1 fruit fly cellular context compared by ENCODE assay signal in genomic region chr3R:19627792-19628522, dm6.
A peak's percentile ranks its signal among the peaks of the same experiment; 100 is the strongest.
TF ChIP-seq lines count a peak whose summit lies in the region.

No protein-coding gene starts in this region.

TF ChIP-seq in whole organism, embryonic, 481 proteins besides CTCF, POLR2A, EP300 and RAD21 (continued from another document and continues in another):
- no peak for TF ChIP-seq ara (GFP tag; IDR thresholded peaks at IDR 0.05; lab: Robert Waterston, UW)
- TF ChIP-seq Atf6 (GFP tag; IDR thresholded peaks at IDR 0.05; lab: Robert Waterston, UW), result no peak
- TF ChIP-seq CG12299 (tag; optimal IDR thresholded peaks at IDR 0.05; lab: Kevin White, UChicago), result no peak
- no peak for TF ChIP-seq unpg (GFP tag; optimal IDR thresholded peaks at IDR 0.05; lab: Kevin White, UChicago)
- peak; percentile 35 for TF ChIP-seq CG1233 (GFP tag; optimal IDR thresholded peaks at IDR 0.05; lab: Kevin White, UChicago)
- no peak for TF ChIP-seq CG11560 (tag; IDR thresholded peaks at IDR 0.05; lab: Robert Waterston, UW)
- TF ChIP-seq CG6254 (GFP tag; optimal IDR thresholded peaks at IDR 0.05; lab: Kevin White, UChicago), result peak; percentile 64
- no peak for TF ChIP-seq NC2α (GFP tag; optimal IDR thresholded peaks at IDR 0.05; lab: Kevin White, UChicago)
- peak; percentile 52 for TF ChIP-seq CG10654 (GFP tag; optimal IDR thresholded peaks at IDR 0.05; lab: Kevin White, UChicago)
- peak; percentile 67 for TF ChIP-seq cwo (GFP tag; optimal IDR thresholded peaks at IDR 0.05; lab: Kevin White, UChicago)
- TF ChIP-seq Dref (GFP tag; IDR thresholded peaks at IDR 0.05; lab: Robert Waterston, UW), result no peak
- TF ChIP-seq ttk (GFP tag; IDR thresholded peaks at IDR 0.05; lab: Robert Waterston, UW), result 0 out of 2 replicates have a peak, but pooled peaks have one; percentile 6
- no peak for TF ChIP-seq lov (optimal IDR thresholded peaks at IDR 0.05; lab: Kevin White, UChicago)
- TF ChIP-seq lov (GFP tag; IDR thresholded peaks at IDR 0.05; lab: Robert Waterston, UW), result no peak
- no peak for TF ChIP-seq ro (GFP tag; IDR thresholded peaks at IDR 0.05; lab: Robert Waterston, UW)
- no peak for TF ChIP-seq CG11247 (GFP tag; IDR thresholded peaks at IDR 0.05; lab: Robert Waterston, UW)
- TF ChIP-seq D (optimal IDR thresholded peaks at IDR 0.05; lab: Kevin White, UChicago), result no peak
- peak; percentile 45 for TF ChIP-seq D (GFP tag; optimal IDR thresholded peaks at IDR 0.05; lab: Kevin White, UChicago)
- TF ChIP-seq zf30C (GFP tag; optimal IDR thresholded peaks at IDR 0.05; lab: Kevin White, UChicago), result no peak
- no peak for TF ChIP-seq Elba2 (GFP tag; optimal IDR thresholded peaks at IDR 0.05; lab: Kevin White, UChicago)
- TF ChIP-seq CG31441 (GFP tag; IDR thresholded peaks at IDR 0.05; lab: Robert Waterston, UW), result peak; percentile 63
- TF ChIP-seq CG16813 (GFP tag; IDR thresholded peaks at IDR 0.05; lab: Robert Waterston, UW; ENCODE audit: partially characterized antibody), result no peak
- peak; percentile 29 for TF ChIP-seq CG6765 (GFP tag; optimal IDR thresholded peaks at IDR 0.05; lab: Kevin White, UChicago)
- TF ChIP-seq CG34376 (GFP tag; optimal IDR thresholded peaks at IDR 0.05; lab: Kevin White, UChicago), result no peak
- TF ChIP-seq Ravus (GFP tag; IDR thresholded peaks at IDR 0.05; lab: Robert Waterston, UW), result no peak
- no peak for TF ChIP-seq oc (tag; optimal IDR thresholded peaks at IDR 0.05; lab: Kevin White, UChicago)
- TF ChIP-seq CG14050 (GFP tag; IDR thresholded peaks at IDR 0.05; lab: Robert Waterston, UW), result no peak
- no peak for TF ChIP-seq vnd (GFP tag; IDR thresholded peaks at IDR 0.05; lab: Robert Waterston, UW; ENCODE audit: partially characterized antibody)
- TF ChIP-seq ranshi (GFP tag; IDR thresholded peaks at IDR 0.05; lab: Robert Waterston, UW), result no peak; the same call in 1 of the 2 replicates
- no peak for TF ChIP-seq maf-S (GFP tag; optimal IDR thresholded peaks at IDR 0.05; lab: Kevin White, UChicago)
- TF ChIP-seq Ptx1 (GFP tag; IDR thresholded peaks at IDR 0.05; lab: Robert Waterston, UW), result no peak
- TF ChIP-seq CG10431 (GFP tag; optimal IDR thresholded peaks at IDR 0.05; lab: Kevin White, UChicago), result no peak
- no peak for TF ChIP-seq CG17912 (GFP tag; optimal IDR thresholded peaks at IDR 0.05; lab: Kevin White, UChicago)
- TF ChIP-seq D19A (tag; optimal IDR thresholded peaks at IDR 0.05; lab: Kevin White, UChicago), result peak; percentile 56
- TF ChIP-seq Xbp1 (GFP tag; optimal IDR thresholded peaks at IDR 0.05; lab: Kevin White, UChicago), result no peak
- TF ChIP-seq CG4730 (GFP tag; IDR thresholded peaks at IDR 0.05; lab: Robert Waterston, UW), result no peak
- TF ChIP-seq CG4820 (GFP tag; optimal IDR thresholded peaks at IDR 0.05; lab: Kevin White, UChicago), result peak; percentile 54
- no peak for TF ChIP-seq gt (GFP tag; IDR thresholded peaks at IDR 0.05; lab: Robert Waterston, UW)
- no peak for TF ChIP-seq cato (GFP tag; optimal IDR thresholded peaks at IDR 0.05; lab: Kevin White, UChicago; ENCODE audit: borderline replicate concordance)
- TF ChIP-seq seq (GFP tag; IDR thresholded peaks at IDR 0.05; lab: Robert Waterston, UW), result no peak
- no peak for TF ChIP-seq CG4328 (GFP tag; optimal IDR thresholded peaks at IDR 0.05; lab: Kevin White, UChicago)
- TF ChIP-seq Hr39 (optimal IDR thresholded peaks at IDR 0.05; lab: Kevin White, UChicago), result no peak
- no peak for TF ChIP-seq h (optimal IDR thresholded peaks at IDR 0.05; lab: Kevin White, UChicago)
- peak; percentile 67 for TF ChIP-seq caup (GFP tag; optimal IDR thresholded peaks at IDR 0.05; lab: Kevin White, UChicago; ENCODE audit: severe bottlenecking)
- no peak for TF ChIP-seq Dek (tag; optimal IDR thresholded peaks at IDR 0.05; lab: Kevin White, UChicago)
- TF ChIP-seq Fer2 (tag; optimal IDR thresholded peaks at IDR 0.05; lab: Kevin White, UChicago), result no peak
- TF ChIP-seq CG9932 (GFP tag; IDR thresholded peaks at IDR 0.05; lab: Robert Waterston, UW), result no peak
- no peak for TF ChIP-seq onecut (GFP tag; IDR thresholded peaks at IDR 0.05; lab: Robert Waterston, UW)
- no peak for TF ChIP-seq Awh (GFP tag; IDR thresholded peaks at IDR 0.05; lab: Robert Waterston, UW)
- no peak for TF ChIP-seq sc (optimal IDR thresholded peaks at IDR 0.05; lab: Kevin White, UChicago)
- no peak for TF ChIP-seq sc (GFP tag; optimal IDR thresholded peaks at IDR 0.05; lab: Kevin White, UChicago)
- no peak for TF ChIP-seq Mad (GFP tag; optimal IDR thresholded peaks at IDR 0.05; lab: Kevin White, UChicago)
- no peak for TF ChIP-seq CG10366 (GFP tag; IDR thresholded peaks at IDR 0.05; lab: Robert Waterston, UW)
- no peak for TF ChIP-seq CrebB (tag; optimal IDR thresholded peaks at IDR 0.05; lab: Kevin White, UChicago)
- TF ChIP-seq Myb (GFP tag; optimal IDR thresholded peaks at IDR 0.05; lab: Kevin White, UChicago), result no peak
- TF ChIP-seq CG2199 (GFP tag; IDR thresholded peaks at IDR 0.05; lab: Robert Waterston, UW), result peak; percentile 75; the same call in 1 of the 3 replicates
- peak; percentile 5 for TF ChIP-seq CG12104 (GFP tag; optimal IDR thresholded peaks at IDR 0.05; lab: Kevin White, UChicago)
- no peak for TF ChIP-seq fd102C (GFP tag; optimal IDR thresholded peaks at IDR 0.05; lab: Kevin White, UChicago)
- TF ChIP-seq CG15011 (GFP tag; optimal IDR thresholded peaks at IDR 0.05; lab: Kevin White, UChicago), result peak; percentile 43
- no peak for TF ChIP-seq CG8478 (optimal IDR thresholded peaks at IDR 0.05; lab: Kevin White, UChicago)
- peak; percentile 61 for TF ChIP-seq CG10274 (GFP tag; optimal IDR thresholded peaks at IDR 0.05; lab: Kevin White, UChicago)
- no peak for TF ChIP-seq lbe (GFP tag; optimal IDR thresholded peaks at IDR 0.05; lab: Kevin White, UChicago)
- peak; percentile 4 for TF ChIP-seq CG15269 (tag; optimal IDR thresholded peaks at IDR 0.05; lab: Kevin White, UChicago)
- no peak for TF ChIP-seq CG32772 (GFP tag; IDR thresholded peaks at IDR 0.05; lab: Robert Waterston, UW)
- TF ChIP-seq CG18599 (GFP tag; optimal IDR thresholded peaks at IDR 0.05; lab: Kevin White, UChicago), result peak; percentile 69
- no peak for TF ChIP-seq CG12219 (GFP tag; optimal IDR thresholded peaks at IDR 0.05; lab: Kevin White, UChicago)
- TF ChIP-seq Med (GFP tag; lab: Kevin White, UChicago), result peak; percentile 80
- TF ChIP-seq p53 (GFP tag; optimal IDR thresholded peaks at IDR 0.05; lab: Kevin White, UChicago), result no peak
- no peak for TF ChIP-seq CG3995 (GFP tag; optimal IDR thresholded peaks at IDR 0.05; lab: Kevin White, UChicago)
- no peak for TF ChIP-seq CG7357 (GFP tag; IDR thresholded peaks at IDR 0.05; lab: Robert Waterston, UW)
- no peak for TF ChIP-seq Vsx1 (GFP tag; optimal IDR thresholded peaks at IDR 0.05; lab: Kevin White, UChicago)
- no peak for TF ChIP-seq mld (GFP tag; IDR thresholded peaks at IDR 0.05; lab: Robert Waterston, UW; ENCODE audit: partially characterized antibody)
- TF ChIP-seq run (tag; optimal IDR thresholded peaks at IDR 0.05; lab: Kevin White, UChicago), result no peak
- TF ChIP-seq kni (GFP tag; optimal IDR thresholded peaks at IDR 0.05; lab: Kevin White, UChicago), result no peak
- no peak for TF ChIP-seq Dfd (GFP tag; optimal IDR thresholded peaks at IDR 0.05; lab: Kevin White, UChicago)
- no peak for TF ChIP-seq CG6683 (GFP tag; optimal IDR thresholded peaks at IDR 0.05; lab: Kevin White, UChicago)
- TF ChIP-seq ap (GFP tag; IDR thresholded peaks at IDR 0.05; lab: Robert Waterston, UW), result no peak
- TF ChIP-seq CG6689 (GFP tag; IDR thresholded peaks at IDR 0.05; lab: Robert Waterston, UW), result peak; percentile 58
- peak; percentile 50 for TF ChIP-seq tap (tag; optimal IDR thresholded peaks at IDR 0.05; lab: Kevin White, UChicago)
- TF ChIP-seq dimm (GFP tag; IDR thresholded peaks at IDR 0.05; lab: Robert Waterston, UW), result no peak
- peak in 1 of 2 experiments; percentile 53 for TF ChIP-seq Eip74EF (GFP tag; optimal IDR thresholded peaks at IDR 0.05; lab: Kevin White, UChicago)
- TF ChIP-seq E2f1 (GFP tag; IDR thresholded peaks at IDR 0.05; lab: Robert Waterston, UW), result no peak
- no peak for TF ChIP-seq Lhr (GFP tag; optimal IDR thresholded peaks at IDR 0.05; lab: Kevin White, UChicago)
- TF ChIP-seq CG17612 (GFP tag; IDR thresholded peaks at IDR 0.05; lab: Robert Waterston, UW), result no peak
- TF ChIP-seq CG13424 (tag; optimal IDR thresholded peaks at IDR 0.05; lab: Kevin White, UChicago), result peak; percentile 16
- no peak for TF ChIP-seq chm (GFP tag; IDR thresholded peaks at IDR 0.05; lab: Robert Waterston, UW)
- no peak for TF ChIP-seq Scr (GFP tag; IDR thresholded peaks at IDR 0.05; lab: Robert Waterston, UW; ENCODE audit: partially characterized antibody)
- TF ChIP-seq tx (GFP tag; optimal IDR thresholded peaks at IDR 0.05; lab: Kevin White, UChicago), result no peak
- no peak for TF ChIP-seq CG3407 (GFP tag; optimal IDR thresholded peaks at IDR 0.05; lab: Kevin White, UChicago)
- no peak for TF ChIP-seq so (GFP tag; IDR thresholded peaks at IDR 0.05; lab: Robert Waterston, UW)
- no peak for TF ChIP-seq ash1 (GFP tag; optimal IDR thresholded peaks at IDR 0.05; lab: Kevin White, UChicago)
- TF ChIP-seq CG10979 (tag; optimal IDR thresholded peaks at IDR 0.05; lab: Kevin White, UChicago), result peak; percentile 63
- TF ChIP-seq CG14667 (GFP tag; IDR thresholded peaks at IDR 0.05; lab: Robert Waterston, UW), result no peak
- no peak for TF ChIP-seq bowl (GFP tag; IDR thresholded peaks at IDR 0.05; lab: Robert Waterston, UW)
- no peak for TF ChIP-seq schlank (tag; optimal IDR thresholded peaks at IDR 0.05; lab: Kevin White, UChicago)
- TF ChIP-seq CG16815 (GFP tag; optimal IDR thresholded peaks at IDR 0.05; lab: Kevin White, UChicago), result no peak
- TF ChIP-seq CG2712 (tag; optimal IDR thresholded peaks at IDR 0.05; lab: Kevin White, UChicago), result peak; percentile 75
- no peak for TF ChIP-seq CG10959 (GFP tag; IDR thresholded peaks at IDR 0.05; lab: Robert Waterston, UW)
- TF ChIP-seq GATAe (GFP tag; conservative IDR thresholded peaks at IDR 0.05; lab: Robert Waterston, UW), result no peak
- TF ChIP-seq Lim3 (GFP tag; IDR thresholded peaks at IDR 0.05; lab: Robert Waterston, UW), result no peak
- TF ChIP-seq Hr51 (GFP tag; optimal IDR thresholded peaks at IDR 0.05; lab: Kevin White, UChicago), result peak in 1 of 2 experiments; percentile 5
- TF ChIP-seq vfl (GFP tag; optimal IDR thresholded peaks at IDR 0.05; lab: Kevin White, UChicago), result no peak
- peak; percentile 11 to 39 for TF ChIP-seq Trl (optimal IDR thresholded peaks at IDR 0.05; lab: Kevin White, UChicago)
- TF ChIP-seq Trl (GFP tag; optimal IDR thresholded peaks at IDR 0.05; lab: Kevin White, UChicago), result no peak
- no peak for TF ChIP-seq jigr1 (GFP tag; IDR thresholded peaks at IDR 0.05; lab: Robert Waterston, UW)
- no peak for TF ChIP-seq CG4854 (GFP tag; optimal IDR thresholded peaks at IDR 0.05; lab: Kevin White, UChicago)
- peak; percentile 2 for TF ChIP-seq Fer3 (tag; optimal IDR thresholded peaks at IDR 0.05; lab: Kevin White, UChicago)
- no peak for TF ChIP-seq CG6791 (GFP tag; IDR thresholded peaks at IDR 0.05; lab: Robert Waterston, UW; ENCODE audit: partially characterized antibody)
- peak; percentile 92 for TF ChIP-seq D19B (GFP tag; optimal IDR thresholded peaks at IDR 0.05; lab: Kevin White, UChicago)
- TF ChIP-seq PHDP (tag; optimal IDR thresholded peaks at IDR 0.05; lab: Kevin White, UChicago), result no peak
- TF ChIP-seq CG14441 (GFP tag; IDR thresholded peaks at IDR 0.05; lab: Robert Waterston, UW), result no peak
- TF ChIP-seq yki (optimal IDR thresholded peaks at IDR 0.05; lab: Kevin White, UChicago), result no peak
- peak; percentile 29 for TF ChIP-seq CG13775 (GFP tag; optimal IDR thresholded peaks at IDR 0.05; lab: Kevin White, UChicago)
- no peak for TF ChIP-seq gcm2 (GFP tag; optimal IDR thresholded peaks at IDR 0.05; lab: Kevin White, UChicago)
- TF ChIP-seq row (GFP tag; IDR thresholded peaks at IDR 0.05; lab: Robert Waterston, UW), result peak; percentile 68
- no peak for TF ChIP-seq CG14860 (GFP tag; IDR thresholded peaks at IDR 0.05; lab: Robert Waterston, UW; ENCODE audit: partially characterized antibody)
- TF ChIP-seq Dip3 (GFP tag; optimal IDR thresholded peaks at IDR 0.05; lab: Kevin White, UChicago), result no peak
- TF ChIP-seq CG18764 (GFP tag; optimal IDR thresholded peaks at IDR 0.05; lab: Kevin White, UChicago), result peak; percentile 15
- no peak for TF ChIP-seq CG10321 (GFP tag; IDR thresholded peaks at IDR 0.05; lab: Robert Waterston, UW)
- TF ChIP-seq Dbx (GFP tag; IDR thresholded peaks at IDR 0.05; lab: Robert Waterston, UW), result 0 out of 3 replicates have a peak, but pooled peaks have one; percentile 57
- no peak for TF ChIP-seq btn (GFP tag; optimal IDR thresholded peaks at IDR 0.05; lab: Kevin White, UChicago)
- TF ChIP-seq CG9727 (GFP tag; optimal IDR thresholded peaks at IDR 0.05; lab: Kevin White, UChicago), result peak; percentile 82
- TF ChIP-seq C15 (GFP tag; IDR thresholded peaks at IDR 0.05; lab: Robert Waterston, UW), result no peak
- TF ChIP-seq CG18011 (GFP tag; optimal IDR thresholded peaks at IDR 0.05; lab: Kevin White, UChicago), result no peak
- no peak for TF ChIP-seq peb (GFP tag; IDR thresholded peaks at IDR 0.05; lab: Robert Waterston, UW)
- TF ChIP-seq esg (GFP tag; conservative IDR thresholded peaks at IDR 0.05; lab: Robert Waterston, UW), result 0 out of 2 replicates have a peak, but pooled peaks have one; percentile 14
- no peak for TF ChIP-seq chinmo (GFP tag; IDR thresholded peaks at IDR 0.05; lab: Robert Waterston, UW; ENCODE audit: partially characterized antibody)
- no peak for TF ChIP-seq jumu (GFP tag; optimal IDR thresholded peaks at IDR 0.05; lab: Kevin White, UChicago)
- TF ChIP-seq CG33213 (GFP tag; optimal IDR thresholded peaks at IDR 0.05; lab: Kevin White, UChicago), result no peak
- TF ChIP-seq CG8281 (tag; optimal IDR thresholded peaks at IDR 0.05; lab: Kevin White, UChicago), result no peak
- no peak for TF ChIP-seq Side (GFP tag; optimal IDR thresholded peaks at IDR 0.05; lab: Kevin White, UChicago)
- 0 out of 2 replicates have a peak, but pooled peaks have one; percentile 28 for TF ChIP-seq vvl (GFP tag; IDR thresholded peaks at IDR 0.05; lab: Robert Waterston, UW)
- no peak for TF ChIP-seq CG9215 (GFP tag; IDR thresholded peaks at IDR 0.05; lab: Robert Waterston, UW)
- no peak for TF ChIP-seq cad (GFP tag; optimal IDR thresholded peaks at IDR 0.05; lab: Kevin White, UChicago)
- TF ChIP-seq CG12071 (GFP tag; optimal IDR thresholded peaks at IDR 0.05; lab: Kevin White, UChicago), result peak; percentile 34
- TF ChIP-seq sna (GFP tag; IDR thresholded peaks at IDR 0.05; lab: Robert Waterston, UW; ENCODE audit: partially characterized antibody), result no peak
- TF ChIP-seq pros (GFP tag; optimal IDR thresholded peaks at IDR 0.05; lab: Kevin White, UChicago), result peak; percentile 75
- no peak for TF ChIP-seq wdn (GFP tag; IDR thresholded peaks at IDR 0.05; lab: Robert Waterston, UW)
